Fruit fly (Drosophila melanogaster) whole organism, wandering third instar larva: ENCODE data around the gene CG31099.

Source experiments
- Abd-B ChIP-seq: fragments of >200 bp; optimal IDR thresholded peaks from 2 replicates; lab custom pipeline; 2017; ENCODE audit warnings: missing biosample characterization, missing genetic modification characterization
- CG32264 ChIP-seq: fragments of 200-800 bp; sonication (Bioruptor generic); optimal IDR thresholded peaks from 2 replicates; lab custom pipeline; 2016; ENCODE audit warnings: missing biosample characterization, missing genetic modification characterization
- CG9705 ChIP-seq: fragments of 200-800 bp; sonication (Bioruptor generic); optimal IDR thresholded peaks from 2 replicates; lab custom pipeline; 2018; ENCODE audit warnings: missing biosample characterization, mild to moderate bottlenecking, missing genetic modification characterization
- CrebA ChIP-seq: fragments of 200-800 bp; sonication (Bioruptor generic); optimal IDR thresholded peaks from 2 replicates; lab custom pipeline; 2016; ENCODE audit warnings: missing biosample characterization, mild to moderate bottlenecking, missing genetic modification characterization, borderline replicate concordance
- Dif ChIP-seq: fragments of 200-275, 200-300 bp; sonication (Bioruptor generic); optimal IDR thresholded peaks from 2 replicates; lab custom pipeline; 2018; ENCODE audit warnings: missing biosample characterization, missing genetic modification characterization; ENCODE audit not compliant: partially characterized antibody
- GATAd ChIP-seq: sonication (Bioruptor generic); optimal IDR thresholded peaks from 2 replicates; lab custom pipeline; 2016; ENCODE audit warnings: missing biosample characterization, missing genetic modification characterization
- HLH106 ChIP-seq: fragments of 200-800 bp; optimal IDR thresholded peaks from 3 replicates; lab custom pipeline; 2019; ENCODE audit warnings: missing biosample characterization, mild to moderate bottlenecking, missing genetic modification characterization, moderate library complexity
- Hnf4 ChIP-seq: fragments of 200-800 bp; sonication (Bioruptor generic); optimal IDR thresholded peaks from 2 replicates; lab custom pipeline; 2016; ENCODE audit warnings: missing biosample characterization, mild to moderate bottlenecking, missing genetic modification characterization
- Hr78 ChIP-seq: fragments of >200 bp; optimal IDR thresholded peaks from 2 replicates; lab custom pipeline; 2017; ENCODE audit warnings: missing biosample characterization, missing genetic modification characterization
- Jra ChIP-seq: sonication (Bioruptor generic); optimal IDR thresholded peaks from 2 replicates; lab custom pipeline; 2016; ENCODE audit warnings: missing biosample characterization, missing genetic modification characterization
- Mio ChIP-seq: sonication (Bioruptor generic); optimal IDR thresholded peaks from 2 replicates; lab custom pipeline; 2016; ENCODE audit warnings: missing biosample characterization, missing genetic modification characterization
- Myc ChIP-seq: fragments of >200 bp; optimal IDR thresholded peaks from 2 replicates; lab custom pipeline; 2017
- N ChIP-seq: fragments of >200 bp; optimal IDR thresholded peaks from 2 replicates; lab custom pipeline; 2018; ENCODE audit warnings: missing biosample characterization, missing external identifiers, missing genetic modification characterization
- OdsH ChIP-seq: fragments of 200-800 bp; sonication (Bioruptor generic); optimal IDR thresholded peaks from 2 replicates; lab custom pipeline; 2016; ENCODE audit warnings: missing biosample characterization, mild to moderate bottlenecking, missing genetic modification characterization
- Rel ChIP-seq, 2 experiments: fragments of 200-800 bp; sonication (Bioruptor generic) in 1 of 2; optimal IDR thresholded peaks; 2 replicates in 1 of 2; 3 replicates in 1 of 2; lab custom pipeline; 2016 to 2019; ENCODE audit warnings: mild to moderate bottlenecking in 2 of 2, missing biosample characterization in 2 of 2, missing genetic modification characterization in 2 of 2, moderate library complexity in 1 of 2
- Vsx2 ChIP-seq: fragments of 200-300, 225-300 bp; sonication (Bioruptor generic); optimal IDR thresholded peaks from 2 replicates; lab custom pipeline; 2018; ENCODE audit warnings: missing biosample characterization, missing genetic modification characterization; ENCODE audit not compliant: partially characterized antibody
- br ChIP-seq: fragments of 200-800 bp; sonication (Bioruptor generic); optimal IDR thresholded peaks from 2 replicates; lab custom pipeline; 2016; ENCODE audit warnings: missing biosample characterization, missing genetic modification characterization
- brk ChIP-seq: fragments of 200-800 bp; sonication (Bioruptor generic); optimal IDR thresholded peaks from 2 replicates; lab custom pipeline; 2016; ENCODE audit warnings: missing biosample characterization, mild to moderate bottlenecking, missing genetic modification characterization
- dl ChIP-seq, 2 experiments: fragments of 175-275, 200-275 bp in 1 of 2; fragments of 200-275 bp in 1 of 2; sonication (Bioruptor generic); optimal IDR thresholded peaks; lab custom pipeline; 2018; ENCODE audit warnings: mild to moderate bottlenecking in 2 of 2, missing biosample characterization in 2 of 2, missing genetic modification characterization in 2 of 2, moderate library complexity in 2 of 2; ENCODE audit not compliant: partially characterized antibody in 2 of 2, insufficient read depth in 1 of 2
- dmrt93B ChIP-seq: fragments of 200-800 bp; sonication (Bioruptor generic); optimal IDR thresholded peaks from 2 replicates; lab custom pipeline; 2018; ENCODE audit warnings: missing biosample characterization, mild to moderate bottlenecking, missing genetic modification characterization
- ey ChIP-seq: fragments of 200-800 bp; sonication (Bioruptor generic); optimal IDR thresholded peaks from 2 replicates; lab custom pipeline; 2016; ENCODE audit warnings: missing biosample characterization, missing genetic modification characterization
- foxo ChIP-seq, 2 experiments: fragments of 200-800 bp; sonication (Bioruptor generic); optimal IDR thresholded peaks; 2 replicates in 1 of 2; 3 replicates in 1 of 2; lab custom pipeline; 2016 to 2017; ENCODE audit warnings: missing biosample characterization in 2 of 2, missing genetic modification characterization in 2 of 2
- fru ChIP-seq: fragments of 200-800 bp; sonication (Bioruptor generic); optimal IDR thresholded peaks from 3 replicates; lab custom pipeline; 2016; ENCODE audit warnings: missing biosample characterization, mild to moderate bottlenecking, missing genetic modification characterization
- h ChIP-seq: fragments of 200-800 bp; sonication (Bioruptor generic); optimal IDR thresholded peaks from 3 replicates; lab custom pipeline; 2016; ENCODE audit warnings: missing biosample characterization, mild to moderate bottlenecking, missing genetic modification characterization
- jim ChIP-seq: fragments of 175-275, 200-325 bp; sonication (Bioruptor generic); optimal IDR thresholded peaks from 2 replicates; lab custom pipeline; 2016; ENCODE audit warnings: missing biosample characterization, mild to moderate bottlenecking, missing genetic modification characterization
- pan ChIP-seq: fragments of >200 bp; optimal IDR thresholded peaks from 2 replicates; lab custom pipeline; 2017
- psq ChIP-seq: fragments of 200-800 bp; sonication (Bioruptor generic); optimal IDR thresholded peaks from 3 replicates; lab custom pipeline; 2017; ENCODE audit warnings: missing biosample characterization, mild to moderate bottlenecking, missing genetic modification characterization, moderate library complexity
- sv ChIP-seq: fragments of 200-800 bp; sonication (Bioruptor generic); optimal IDR thresholded peaks from 3 replicates; lab custom pipeline; 2016; ENCODE audit warnings: missing biosample characterization, missing genetic modification characterization
- usp ChIP-seq: fragments of >200 bp; optimal IDR thresholded peaks from 2 replicates; lab custom pipeline; 2017; ENCODE audit warnings: missing biosample characterization, missing genetic modification characterization

Gene CG31099

DNA sequence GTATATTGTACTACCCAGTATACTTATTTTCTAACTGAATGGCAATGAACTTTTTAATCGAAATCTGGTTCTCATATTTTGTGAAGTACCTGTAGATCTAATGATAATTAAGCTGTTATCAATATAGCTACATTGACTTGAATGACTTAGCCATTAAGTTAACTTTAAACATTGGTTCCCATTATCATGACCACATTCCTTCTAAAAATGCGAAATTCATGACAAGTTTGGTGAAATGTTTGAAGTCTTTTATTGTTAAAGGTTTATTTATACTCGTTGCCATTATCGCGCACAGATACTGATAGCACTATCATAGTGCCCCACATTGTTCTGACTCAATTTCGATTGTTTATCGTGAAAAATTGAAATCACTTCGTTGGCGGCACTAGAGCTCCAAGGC is 10.2 kb upstream of the CG31099 start:
- no peak for TF ChIP-seq Rel (GFP tag; optimal IDR thresholded peaks at IDR 0.05; lab: Kevin White, UChicago)
- TF ChIP-seq Rel (tag; optimal IDR thresholded peaks at IDR 0.05; lab: Kevin White, UChicago) = peak; percentile 83
- TF ChIP-seq Hnf4 = no peak
- TF ChIP-seq HLH106 (tag; lab: Kevin White, UChicago) = no peak
- TF ChIP-seq, all 38 proteins: peak for 1

DNA sequence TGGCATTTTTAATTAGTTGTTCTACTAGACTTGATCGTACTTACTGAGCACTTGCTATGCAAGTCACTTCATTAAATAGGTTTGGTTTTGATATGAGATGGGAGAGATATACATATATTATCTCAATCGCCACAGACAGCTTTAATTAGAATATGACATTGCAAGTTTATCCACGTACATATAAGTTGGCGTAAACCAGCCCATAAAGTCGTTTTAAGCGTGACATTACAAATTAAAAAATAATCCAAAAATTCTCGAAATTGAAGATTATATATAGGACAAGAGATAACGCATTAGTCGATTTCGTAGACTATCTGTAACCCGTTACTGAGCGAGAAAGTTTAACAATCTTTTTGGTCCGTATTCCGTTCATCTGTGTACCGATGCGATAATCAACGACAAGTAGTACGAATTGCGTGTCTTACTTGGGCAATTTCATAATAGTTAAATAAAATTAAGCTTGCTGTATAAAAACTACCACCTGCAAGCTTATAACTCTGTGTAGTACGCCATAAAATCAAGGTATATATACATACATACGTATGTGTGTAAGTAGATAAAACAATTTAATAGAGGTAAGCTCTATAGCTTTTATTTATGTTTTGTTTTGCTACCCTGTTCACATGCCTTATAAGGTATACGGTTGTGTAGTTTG is 9.4 kb upstream of the CG31099 start, which contains the start of gene CG10560:
Gene CG10560, minus strand, starts transcription at position 51 of the 655 bp plus-strand sequence.
- no peak for TF ChIP-seq br (GFP tag; lab: Kevin White, UChicago)
- TF ChIP-seq foxo (GFP tag; optimal IDR thresholded peaks at IDR 0.05; lab: Kevin White, UChicago) = no peak
- TF ChIP-seq pan (lab: Kevin White, UChicago) = no peak
- TF ChIP-seq usp (GFP tag; lab: Kevin White, UChicago) = no peak
- no peak for TF ChIP-seq ey

DNA sequence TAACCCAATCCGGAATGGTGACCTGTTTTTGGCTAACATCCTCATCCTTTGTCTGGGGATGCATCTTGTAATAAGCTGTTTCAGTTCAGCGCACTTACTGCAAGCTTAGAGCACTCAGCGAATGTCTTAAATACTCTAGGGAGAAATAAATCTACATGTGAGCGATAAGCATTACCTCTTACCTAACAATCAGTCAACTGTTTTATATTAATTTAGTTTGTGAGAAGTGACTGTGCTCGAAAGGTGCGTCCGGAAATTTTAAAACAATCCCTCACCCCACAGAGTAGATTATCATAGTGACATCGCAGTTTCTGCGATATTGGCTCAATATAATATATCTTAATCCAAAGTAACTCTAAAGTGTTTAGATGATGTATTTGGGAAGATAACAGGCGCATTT is 7.3 kb upstream of the CG31099 start, which contains the start of gene CG10553:
Gene CG10553, minus strand, starts transcription at position 101 of the 400 bp plus-strand sequence.
- TF ChIP-seq usp (GFP tag; lab: Kevin White, UChicago) (no peak), Jra (GFP tag; lab: Kevin White, UChicago) (no peak), Myc (no peak), Hnf4 (no peak), CG9705 (GFP tag; lab: Kevin White, UChicago) (no peak), HLH106 (tag; lab: Kevin White, UChicago) (no peak), Abd-B (no peak), N (no peak)

DNA sequence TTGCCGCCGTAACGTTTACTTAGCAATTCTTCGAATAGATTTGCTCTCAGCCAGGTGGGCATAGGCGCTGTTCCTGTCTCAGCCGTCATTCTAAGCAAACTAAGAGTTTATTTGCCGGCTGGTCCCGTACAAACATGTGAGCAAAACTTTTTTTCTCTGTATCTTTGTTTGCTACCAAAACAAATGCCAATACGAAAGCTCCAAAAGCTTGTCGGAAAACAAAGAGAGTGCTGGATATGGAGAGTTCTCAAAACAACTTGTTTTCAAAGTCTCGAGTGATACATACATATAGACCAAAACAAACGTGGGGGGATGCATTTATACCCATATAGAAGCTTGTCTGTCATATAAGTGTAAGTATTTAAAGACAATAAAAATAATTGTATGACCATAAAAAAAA is 5.3 kb upstream of the CG31099 start, which contains the start of gene CG10559:
Gene CG10559, minus strand, starts transcription at position 101 of the 400 bp plus-strand sequence.
- TF ChIP-seq Hr78 (GFP tag; lab: Kevin White, UChicago) (no peak), Dif (GFP tag; lab: Kevin White, UChicago) (peak; percentile 49), jim (GFP tag; lab: Kevin White, UChicago) (no peak), Myc (no peak)
- TF ChIP-seq, all 38 proteins: peak for 1

DNA sequence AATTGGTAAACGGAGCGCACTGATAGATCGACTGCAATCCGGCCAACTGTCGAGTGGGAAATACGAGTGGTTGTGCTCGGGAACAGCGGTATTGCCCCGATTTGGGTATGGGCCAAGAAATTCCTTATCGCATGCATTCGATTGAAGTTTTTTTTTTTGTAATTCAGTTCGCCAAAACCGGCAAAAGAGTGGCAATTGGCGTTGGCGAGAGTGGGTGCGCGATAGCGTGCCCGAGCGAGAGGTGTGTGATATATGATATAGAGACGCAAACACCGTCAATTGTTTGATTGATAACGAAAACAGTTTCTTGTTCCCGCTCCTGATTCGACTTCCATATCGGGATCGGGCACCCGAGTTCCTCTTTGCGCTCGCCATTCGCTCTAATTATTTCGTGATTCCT is 3.0 kb upstream of the CG31099 start, which contains the start of gene CG31087:
Gene CG31087, minus strand, starts transcription at position 63 of the 400 bp plus-strand sequence.
- no peak for TF ChIP-seq pan (lab: Kevin White, UChicago)
- no peak for TF ChIP-seq CG32264
- TF ChIP-seq brk (GFP tag; lab: Kevin White, UChicago) = no peak
- TF ChIP-seq Vsx2 (GFP tag; lab: Kevin White, UChicago) = peak; percentile 40
- TF ChIP-seq Hnf4 = no peak
- TF ChIP-seq sv (GFP tag; lab: Kevin White, UChicago) = no peak
- TF ChIP-seq GATAd = no peak
- TF ChIP-seq HLH106 (tag; lab: Kevin White, UChicago) = no peak
- TF ChIP-seq h (GFP tag; lab: Kevin White, UChicago) = peak; percentile 19
- no peak for TF ChIP-seq jim (GFP tag; lab: Kevin White, UChicago)
- TF ChIP-seq fru = no peak
- no peak for TF ChIP-seq br (GFP tag; lab: Kevin White, UChicago)
- no peak for TF ChIP-seq Mio (GFP tag; lab: Kevin White, UChicago)
- TF ChIP-seq ey = no peak
- TF ChIP-seq psq = peak; percentile 81
- no peak for TF ChIP-seq Jra (GFP tag; lab: Kevin White, UChicago)
- TF ChIP-seq OdsH = no peak
- no peak for TF ChIP-seq Rel (GFP tag; optimal IDR thresholded peaks at IDR 0.05; lab: Kevin White, UChicago)
- peak; percentile 91 for TF ChIP-seq Rel (tag; optimal IDR thresholded peaks at IDR 0.05; lab: Kevin White, UChicago)
- no peak for TF ChIP-seq Myc
- no peak for TF ChIP-seq dmrt93B (GFP tag; lab: Kevin White, UChicago)
- no peak for TF ChIP-seq CrebA (GFP tag; lab: Kevin White, UChicago)
- TF ChIP-seq dl (GFP tag; optimal IDR thresholded peaks at IDR 0.05; lab: Kevin White, UChicago; ENCODE audit: insufficient read depth in 1 of 2, partially characterized antibody in 2 of 2) = no peak
